Fruit fly (Drosophila melanogaster) whole organism, embryonic: ENCODE measurements around the gene Xe7.

ENCODE experiments used
- Atf6 ChIP-seq: fragments of 200-800 bp; sonication (Bioruptor generic); IDR thresholded peaks from 2 replicates; pipeline ENCODE4 v1.3.6; 2022; ENCODE audit warnings: missing biosample characterization, missing genetic modification characterization
- Bdp1 ChIP-seq: fragments of 200-800 bp; sonication (Bioruptor generic); optimal IDR thresholded peaks from 3 replicates; lab custom pipeline; 2016; ENCODE audit warnings: missing biosample characterization, missing genetic modification characterization
- BtbVII ChIP-seq: fragments of 200-800 bp; sonication (Bioruptor generic); optimal IDR thresholded peaks from 3 replicates; lab custom pipeline; 2017; ENCODE audit warnings: missing biosample characterization, mild to moderate bottlenecking, missing genetic modification characterization
- CG11695 ChIP-seq: fragments of 200-800 bp; sonication (Bioruptor generic); IDR thresholded peaks from 3 replicates; pipeline ENCODE4 v1.3.6; 2022; ENCODE audit warnings: missing biosample characterization, missing genetic modification characterization
- CG11723 ChIP-seq: fragments of 200-800 bp; sonication (Bioruptor generic); optimal IDR thresholded peaks from 2 replicates; lab custom pipeline; 2017; ENCODE audit warnings: missing biosample characterization, mild to moderate bottlenecking, missing genetic modification characterization
- CG1233 ChIP-seq: fragments of 200-800 bp; sonication (Bioruptor generic); optimal IDR thresholded peaks from 4 replicates; lab custom pipeline; 2018; ENCODE audit warnings: missing biosample characterization, mild to moderate bottlenecking, missing genetic modification characterization
- CG12942 ChIP-seq: fragments of 200-800 bp; sonication (Bioruptor generic); optimal IDR thresholded peaks from 3 replicates; lab custom pipeline; 2016; ENCODE audit warnings: missing biosample characterization, missing genetic modification characterization
- CG13894 ChIP-seq: fragments of 200-800 bp; sonication (Bioruptor generic); optimal IDR thresholded peaks from 3 replicates; lab custom pipeline; 2018; ENCODE audit warnings: missing biosample characterization, mild to moderate bottlenecking, missing genetic modification characterization, moderate library complexity
- CG14050 ChIP-seq: fragments of 200-800 bp; sonication (Bioruptor generic); IDR thresholded peaks from 3 replicates; pipeline ENCODE4 v1.3.6; 2022; ENCODE audit warnings: missing biosample characterization, missing genetic modification characterization
- CG17186 ChIP-seq: fragments of 200-800 bp; sonication (Bioruptor generic); optimal IDR thresholded peaks from 3 replicates; lab custom pipeline; 2017; ENCODE audit warnings: missing biosample characterization, missing genetic modification reagents, missing genetic modification characterization
- CG17568 ChIP-seq: fragments of 200-800 bp; sonication (Bioruptor generic); optimal IDR thresholded peaks from 2 replicates; lab custom pipeline; 2018; ENCODE audit warnings: missing biosample characterization, mild to moderate bottlenecking, missing genetic modification characterization, moderate library complexity
- CG18599 ChIP-seq: fragments of 200-800 bp; sonication (Bioruptor generic); optimal IDR thresholded peaks from 3 replicates; lab custom pipeline; 2017; ENCODE audit warnings: missing biosample characterization, missing genetic modification characterization, mild to moderate bottlenecking, moderate library complexity, missing genetic modification reagents
- CG2199 ChIP-seq: fragments of 200-800 bp; sonication (Bioruptor generic); IDR thresholded peaks from 3 replicates; pipeline ENCODE4 v1.3.6; 2022; ENCODE audit warnings: missing biosample characterization, missing genetic modification characterization
- CG30431 ChIP-seq: fragments of 200-800 bp; sonication (Bioruptor generic); optimal IDR thresholded peaks from 2 replicates; lab custom pipeline; 2017; ENCODE audit warnings: missing biosample characterization, missing genetic modification characterization
- CG33213 ChIP-seq: fragments of 200-800 bp; sonication (Bioruptor generic); optimal IDR thresholded peaks from 3 replicates; lab custom pipeline; 2016; ENCODE audit warnings: missing biosample characterization, missing genetic modification characterization
- CG33557 ChIP-seq: fragments of 200-800 bp; sonication (Bioruptor generic); optimal IDR thresholded peaks from 2 replicates; lab custom pipeline; 2019; ENCODE audit warnings: missing biosample characterization, mild to moderate bottlenecking, missing genetic modification characterization, moderate library complexity
- CG3847 ChIP-seq: fragments of 200-800 bp; sonication (Bioruptor generic); IDR thresholded peaks from 2 replicates; pipeline ENCODE4 v1.3.6; 2022; ENCODE audit warnings: missing biosample characterization, missing genetic modification characterization
- CG42726 ChIP-seq: fragments of 200-800 bp; sonication (Bioruptor generic); IDR thresholded peaks from 2 replicates; pipeline ENCODE4 v1.3.6; 2022; ENCODE audit warnings: missing biosample characterization, missing genetic modification characterization; ENCODE audit not compliant: partially characterized antibody
- CG4360 ChIP-seq: fragments of 200-800 bp; sonication (Bioruptor generic); IDR thresholded peaks from 2 replicates; pipeline ENCODE4 v1.3.6; 2022; ENCODE audit warnings: missing biosample characterization, missing genetic modification characterization
- CG7271 ChIP-seq: fragments of 200-800 bp; sonication (Bioruptor generic); optimal IDR thresholded peaks from 2 replicates; lab custom pipeline; 2018; ENCODE audit warnings: missing biosample characterization, mild to moderate bottlenecking, missing genetic modification characterization, moderate library complexity
- CG7357 ChIP-seq: fragments of 200-800 bp; sonication (Bioruptor generic); IDR thresholded peaks from 3 replicates; pipeline ENCODE4 v1.3.6; 2022; ENCODE audit warnings: missing biosample characterization, missing genetic modification characterization
- CG7839 ChIP-seq: fragments of 200-800 bp; sonication (Bioruptor generic); optimal IDR thresholded peaks from 3 replicates; lab custom pipeline; 2018; ENCODE audit warnings: missing biosample characterization, mild to moderate bottlenecking, missing genetic modification characterization, moderate library complexity
- CG8388 ChIP-seq: fragments of 200-800 bp; sonication (Bioruptor generic); optimal IDR thresholded peaks from 2 replicates; lab custom pipeline; 2019; ENCODE audit warnings: missing biosample characterization, mild to moderate bottlenecking, missing genetic modification characterization, moderate library complexity
- Gsc ChIP-seq: fragments of 200-800 bp; sonication (Bioruptor generic); IDR thresholded peaks from 2 replicates; pipeline ENCODE4 v1.3.6; 2022; ENCODE audit warnings: missing biosample characterization, missing genetic modification characterization
- HLH3B ChIP-seq: fragments of 200-800 bp; sonication (Bioruptor generic); IDR thresholded peaks from 2 replicates; pipeline ENCODE4 v1.3.6; 2022; ENCODE audit warnings: missing biosample characterization, missing genetic modification characterization
- HLHmδ ChIP-seq: fragments of 200-800 bp; sonication (Bioruptor generic); optimal IDR thresholded peaks from 2 replicates; lab custom pipeline; 2018; ENCODE audit warnings: missing biosample characterization, mild to moderate bottlenecking, missing genetic modification characterization, moderate library complexity
- Lhr ChIP-seq: fragments of 200-800 bp; sonication (Bioruptor generic); optimal IDR thresholded peaks from 3 replicates; lab custom pipeline; 2017; ENCODE audit warnings: mild to moderate bottlenecking, missing biosample characterization, missing genetic modification reagents, missing genetic modification characterization
- Mrtf ChIP-seq: fragments of 200-800 bp; sonication (Bioruptor generic); IDR thresholded peaks from 3 replicates; pipeline ENCODE4 v1.3.6; 2022; ENCODE audit warnings: missing biosample characterization, missing genetic modification characterization
- NC2α ChIP-seq: fragments of 200-800 bp; sonication (Bioruptor generic); optimal IDR thresholded peaks from 2 replicates; lab custom pipeline; 2016; ENCODE audit warnings: missing biosample characterization, missing genetic modification characterization
- NC2β ChIP-seq: fragments of 200-800 bp; sonication (Bioruptor generic); optimal IDR thresholded peaks from 2 replicates; lab custom pipeline; 2016; ENCODE audit warnings: missing biosample characterization, missing genetic modification characterization
- Pdp1 ChIP-seq, 2 experiments: fragments of 200-800 bp; sonication (Bioruptor generic); optimal IDR thresholded peaks; 3 replicates each; lab custom pipeline; 2016; ENCODE audit warnings: missing biosample characterization in 2 of 2, missing genetic modification characterization in 2 of 2, mild to moderate bottlenecking in 1 of 2, moderate library complexity in 1 of 2
- Rx ChIP-seq: fragments of 200-800 bp; sonication (Bioruptor generic); IDR thresholded peaks from 2 replicates; pipeline ENCODE4 v1.3.6; 2022; ENCODE audit warnings: missing biosample characterization, missing genetic modification characterization
- ara ChIP-seq: fragments of 200-800 bp; sonication (Bioruptor generic); IDR thresholded peaks from 2 replicates; pipeline ENCODE4 v1.3.6; 2022; ENCODE audit warnings: missing biosample characterization, missing genetic modification characterization
- bab2 ChIP-seq: fragments of 200-800 bp; sonication (Bioruptor generic); optimal IDR thresholded peaks from 2 replicates; lab custom pipeline; 2016; ENCODE audit warnings: missing biosample characterization, missing genetic modification characterization
- bbx ChIP-seq: fragments of 200-800 bp; sonication (Bioruptor generic); IDR thresholded peaks from 2 replicates; pipeline ENCODE4 v1.3.6; 2022; ENCODE audit warnings: missing biosample characterization, missing genetic modification characterization; ENCODE audit not compliant: partially characterized antibody
- chn ChIP-seq: fragments of 200-800 bp; sonication (Bioruptor generic); optimal IDR thresholded peaks from 2 replicates; lab custom pipeline; 2016; ENCODE audit warnings: missing biosample characterization, missing genetic modification characterization
- corto ChIP-seq: fragments of 200-800 bp; sonication (Bioruptor generic); optimal IDR thresholded peaks from 2 replicates; lab custom pipeline; 2016; ENCODE audit warnings: missing biosample characterization, mild to moderate bottlenecking, missing genetic modification characterization, moderate library complexity
- gcm ChIP-seq: fragments of 200-800 bp; sonication (Bioruptor generic); optimal IDR thresholded peaks from 2 replicates; lab custom pipeline; 2019; ENCODE audit warnings: missing biosample characterization, mild to moderate bottlenecking, missing genetic modification characterization, moderate library complexity
- grau ChIP-seq: fragments of 200-800 bp; optimal IDR thresholded peaks from 3 replicates; lab custom pipeline; 2019; ENCODE audit warnings: missing biosample characterization, mild to moderate bottlenecking, missing genetic modification characterization, moderate library complexity
- inv ChIP-seq: fragments of 200-800 bp; sonication (Bioruptor generic); IDR thresholded peaks from 2 replicates; pipeline ENCODE4 v1.3.6; 2022; ENCODE audit warnings: missing biosample characterization, missing genetic modification characterization; ENCODE audit not compliant: partially characterized antibody
- knrl ChIP-seq: fragments of 200-800 bp; sonication (Bioruptor generic); IDR thresholded peaks from 3 replicates; pipeline ENCODE4 v1.3.6; 2022; ENCODE audit warnings: missing biosample characterization, missing genetic modification characterization; ENCODE audit not compliant: partially characterized antibody
- luna ChIP-seq: fragments of 200-800 bp; sonication (Bioruptor generic); optimal IDR thresholded peaks from 2 replicates; lab custom pipeline; 2016; ENCODE audit warnings: missing biosample characterization, missing genetic modification characterization
- maf-S ChIP-seq: fragments of 200-800 bp; sonication (Bioruptor generic); optimal IDR thresholded peaks from 2 replicates; lab custom pipeline; 2016; ENCODE audit warnings: missing biosample characterization, missing genetic modification characterization
- phol ChIP-seq: fragments of 200-800 bp; sonication (Bioruptor generic); optimal IDR thresholded peaks from 3 replicates; lab custom pipeline; 2018; ENCODE audit warnings: missing biosample characterization, mild to moderate bottlenecking, missing genetic modification characterization, moderate library complexity
- sisA ChIP-seq: fragments of 200-800 bp; sonication (Bioruptor generic); IDR thresholded peaks from 2 replicates; pipeline ENCODE4 v1.3.6; 2022; ENCODE audit warnings: missing biosample characterization, missing genetic modification characterization
- slou ChIP-seq: fragments of 200-800 bp; sonication (Bioruptor generic); optimal IDR thresholded peaks from 3 replicates; lab custom pipeline; 2016; ENCODE audit warnings: missing biosample characterization, missing genetic modification characterization
- sna ChIP-seq: fragments of 200-800 bp; sonication (Bioruptor generic); IDR thresholded peaks from 2 replicates; pipeline ENCODE4 v1.3.6; 2022; ENCODE audit warnings: missing biosample characterization, missing genetic modification characterization; ENCODE audit not compliant: partially characterized antibody
- vfl ChIP-seq: fragments of 200-800 bp; sonication (Bioruptor generic); optimal IDR thresholded peaks from 2 replicates; lab custom pipeline; 2016; ENCODE audit warnings: missing biosample characterization, missing genetic modification characterization
- vvl ChIP-seq: fragments of 200-800 bp; sonication (Bioruptor generic); IDR thresholded peaks from 2 replicates; pipeline ENCODE4 v1.3.6; 2022; ENCODE audit warnings: missing biosample characterization, missing genetic modification characterization
- zfh1 ChIP-seq: fragments of 200-800 bp; sonication (Bioruptor generic); IDR thresholded peaks from 3 replicates; pipeline ENCODE4 v1.3.6; 2022; ENCODE audit warnings: missing biosample characterization, missing genetic modification characterization

The Xe7 gene

DNA sequence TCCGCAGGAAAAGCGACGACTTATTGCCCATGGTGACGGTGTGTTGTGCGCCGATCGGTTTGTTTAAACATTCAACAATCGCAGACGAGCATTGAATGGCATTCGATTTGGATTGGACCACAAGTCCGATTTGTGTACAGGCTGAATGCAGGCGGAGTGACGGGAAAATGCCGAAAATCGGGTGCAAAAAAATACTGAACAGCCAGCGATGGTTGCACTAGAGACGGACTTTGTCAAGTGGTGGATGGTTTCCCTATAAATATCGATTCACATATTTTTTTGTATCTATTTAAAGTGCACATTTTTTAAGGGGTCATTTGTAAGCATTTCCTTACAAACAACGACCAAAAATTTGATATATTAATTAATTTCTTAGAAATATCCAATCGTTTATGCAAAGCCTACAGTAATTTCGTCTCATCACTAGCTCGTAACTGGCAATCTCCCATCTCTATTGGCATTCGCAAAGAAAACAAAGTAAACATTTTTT is 14.4 kb downstream of the Xe7 start, which contains the start of the genes elm and MED27 (continued):
- TF ChIP-seq vvl (GFP tag; lab: Robert Waterston, UW) = peak; percentile 94
- TF ChIP-seq CG1233 = peak; percentile 87
- peak; percentile 90 for TF ChIP-seq CG7839 (tag; lab: Kevin White, UChicago)
- peak; percentile 90 for TF ChIP-seq CG14050 (GFP tag; lab: Robert Waterston, UW)
- TF ChIP-seq CG42726 (GFP tag; lab: Robert Waterston, UW) = peak; percentile 60; the same call in 1 of the 2 replicates
- TF ChIP-seq CG8388 (GFP tag; lab: Kevin White, UChicago) = peak; percentile 88
- peak; percentile 82 for TF ChIP-seq Gsc (GFP tag; lab: Robert Waterston, UW)
- TF ChIP-seq maf-S (GFP tag; lab: Kevin White, UChicago) = peak; percentile 89
- peak; percentile 84 for TF ChIP-seq bbx (GFP tag; lab: Robert Waterston, UW)
- TF ChIP-seq corto (GFP tag; lab: Kevin White, UChicago) = peak; percentile 84
- TF ChIP-seq CG12942 (GFP tag; lab: Kevin White, UChicago) = peak; percentile 92
- peak; percentile 94 for TF ChIP-seq vfl (GFP tag; lab: Kevin White, UChicago)
- peak; percentile 88 for TF ChIP-seq CG33557 (GFP tag; lab: Kevin White, UChicago)
- peak; percentile 79 for TF ChIP-seq NC2α (GFP tag; lab: Kevin White, UChicago)
- peak; percentile 87 for TF ChIP-seq CG7357 (GFP tag; lab: Robert Waterston, UW)
- TF ChIP-seq inv = peak; percentile 94
- TF ChIP-seq CG13894 (tag; lab: Kevin White, UChicago) = peak; percentile 92
- TF ChIP-seq Lhr (GFP tag; lab: Kevin White, UChicago) = peak; percentile 92
- TF ChIP-seq CG18599 = peak; percentile 92
- TF ChIP-seq NC2β (GFP tag; lab: Kevin White, UChicago) = peak; percentile 91
- TF ChIP-seq ara = peak; percentile 90
- peak; percentile 94 for TF ChIP-seq HLHmδ (GFP tag; lab: Kevin White, UChicago)
- TF ChIP-seq grau (tag; lab: Kevin White, UChicago) = peak; percentile 93
- TF ChIP-seq Bdp1 (GFP tag; lab: Kevin White, UChicago) = peak; percentile 79
- peak; percentile 95 for TF ChIP-seq chn
- peak; percentile 27 for TF ChIP-seq luna (GFP tag; lab: Kevin White, UChicago)
- TF ChIP-seq CG7271 (tag; lab: Kevin White, UChicago) = peak; percentile 83
- peak; percentile 96 for TF ChIP-seq sna (GFP tag; lab: Robert Waterston, UW)
- TF ChIP-seq Atf6 (GFP tag; lab: Robert Waterston, UW) = peak; percentile 87
- peak; percentile 94 for TF ChIP-seq zfh1 (GFP tag; lab: Robert Waterston, UW)
- peak; percentile 96 for TF ChIP-seq CG3847 (GFP tag; lab: Robert Waterston, UW)
- peak; percentile 87 for TF ChIP-seq Mrtf (GFP tag; lab: Robert Waterston, UW)
- TF ChIP-seq CG30431 (GFP tag; lab: Kevin White, UChicago) = peak; percentile 87
- peak; percentile 91 for TF ChIP-seq HLH3B (GFP tag; lab: Robert Waterston, UW)
- peak; percentile 73 for TF ChIP-seq gcm
- peak; percentile 82 for TF ChIP-seq CG17186 (GFP tag; lab: Kevin White, UChicago)
- peak; percentile 93 for TF ChIP-seq slou (GFP tag; lab: Kevin White, UChicago)
- peak; percentile 87 for TF ChIP-seq Rx (GFP tag; lab: Robert Waterston, UW)
- peak; percentile 96 for TF ChIP-seq bab2 (GFP tag; lab: Kevin White, UChicago)
- peak; percentile 81 for TF ChIP-seq BtbVII (GFP tag; lab: Kevin White, UChicago)
- 0 out of 2 replicates have a peak, but pooled peaks have one; percentile 42 for TF ChIP-seq CG4360 (GFP tag; lab: Robert Waterston, UW)
- TF ChIP-seq CG2199 (GFP tag; lab: Robert Waterston, UW) = 0 out of 3 replicates have a peak, but pooled peaks have one; percentile 67
- peak; percentile 95 for TF ChIP-seq phol (tag; lab: Kevin White, UChicago)
- peak; percentile 91 to 96 for TF ChIP-seq Pdp1 (GFP tag; optimal IDR thresholded peaks at IDR 0.05; lab: Kevin White, UChicago)
- TF ChIP-seq CG17568 (GFP tag; lab: Kevin White, UChicago) = no peak
- peak; percentile 79 for TF ChIP-seq CG11695
- peak; percentile 97 for TF ChIP-seq sisA (GFP tag; lab: Robert Waterston, UW)
- TF ChIP-seq knrl (GFP tag; lab: Robert Waterston, UW) = peak; percentile 98
- TF ChIP-seq CG11723 (GFP tag; lab: Kevin White, UChicago) = peak; percentile 81
- peak; percentile 94 for TF ChIP-seq CG33213 (GFP tag; lab: Kevin White, UChicago)
